Fruit fly (Drosophila melanogaster) whole organism, pupa: ENCODE data around the gene PIG-T.

Source experiments
- CG10348 ChIP-seq: fragments of 200-800 bp; sonication (Bioruptor generic); IDR thresholded peaks from 2 replicates; pipeline ENCODE4 v1.3.6; 2022; ENCODE audit warnings: missing biosample characterization, missing genetic modification characterization
- CG12605 ChIP-seq: fragments of 200-800 bp; sonication (Bioruptor generic); IDR thresholded peaks from 2 replicates; pipeline ENCODE4 v1.3.6; 2022; ENCODE audit warnings: missing biosample characterization, missing genetic modification characterization
- CG13204 ChIP-seq: fragments of 200-800 bp; sonication (Bioruptor generic); optimal IDR thresholded peaks from 2 replicates; lab custom pipeline; 2018; ENCODE audit warnings: missing biosample characterization, mild to moderate bottlenecking, missing genetic modification characterization, moderate library complexity
- CG14655 ChIP-seq: fragments of 200-800 bp; sonication (Bioruptor generic); optimal IDR thresholded peaks from 3 replicates; lab custom pipeline; 2017; ENCODE audit warnings: mild to moderate bottlenecking, missing biosample characterization, missing genetic modification reagents, missing genetic modification characterization
- CG15710 ChIP-seq: fragments of 200-800 bp; sonication (Bioruptor generic); optimal IDR thresholded peaks from 2 replicates; lab custom pipeline; 2018; ENCODE audit warnings: missing biosample characterization, mild to moderate bottlenecking, missing genetic modification characterization, moderate library complexity
- CG17806 ChIP-seq: fragments of 200-800 bp; sonication (Bioruptor generic); optimal IDR thresholded peaks from 2 replicates; lab custom pipeline; 2018; ENCODE audit warnings: missing biosample characterization, mild to moderate bottlenecking, missing genetic modification characterization, moderate library complexity
- CG32121 ChIP-seq: fragments of 200-800 bp; sonication (Bioruptor generic); IDR thresholded peaks from 2 replicates; pipeline ENCODE4 v1.3.6; 2022; ENCODE audit warnings: missing biosample characterization, missing genetic modification characterization
- CG34367 ChIP-seq: fragments of 200-800 bp; sonication (Bioruptor generic); optimal IDR thresholded peaks from 2 replicates; lab custom pipeline; 2018; ENCODE audit warnings: missing biosample characterization, mild to moderate bottlenecking, missing genetic modification characterization
- CG4496 ChIP-seq: fragments of 200-800 bp; sonication (Bioruptor generic); IDR thresholded peaks from 3 replicates; pipeline ENCODE4 v1.3.6; 2022; ENCODE audit warnings: missing biosample characterization, missing genetic modification characterization
- CG8159 ChIP-seq: fragments of 200-800 bp; sonication (Bioruptor generic); optimal IDR thresholded peaks from 3 replicates; lab custom pipeline; 2018; ENCODE audit warnings: missing biosample characterization, mild to moderate bottlenecking, missing genetic modification characterization, moderate library complexity
- CG8301 ChIP-seq: fragments of 200-800 bp; sonication (Bioruptor generic); optimal IDR thresholded peaks from 2 replicates; lab custom pipeline; 2018; ENCODE audit warnings: missing biosample characterization, mild to moderate bottlenecking, missing genetic modification characterization
- CG9948 ChIP-seq: fragments of 200-800 bp; sonication (Bioruptor generic); optimal IDR thresholded peaks from 2 replicates; lab custom pipeline; 2018; ENCODE audit warnings: missing biosample characterization, mild to moderate bottlenecking, missing genetic modification characterization, moderate library complexity
- D1 ChIP-seq: fragments of 200-800 bp; sonication (Bioruptor generic); optimal IDR thresholded peaks from 2 replicates; lab custom pipeline; 2018; ENCODE audit warnings: missing biosample characterization, mild to moderate bottlenecking, missing genetic modification characterization, moderate library complexity
- EcR ChIP-seq: fragments of 200-800 bp; sonication (Bioruptor generic); optimal IDR thresholded peaks from 3 replicates; lab custom pipeline; 2019; ENCODE audit warnings: missing biosample characterization, missing genetic modification characterization, mild to moderate bottlenecking, moderate library complexity, missing genetic modification reagents
- Ets98B ChIP-seq: fragments of 200-800 bp; sonication (Bioruptor generic); IDR thresholded peaks from 2 replicates; pipeline ENCODE4 v1.3.6; 2022; ENCODE audit warnings: missing biosample characterization, missing genetic modification characterization
- Pif1A ChIP-seq: fragments of 200-800 bp; sonication (Bioruptor generic); optimal IDR thresholded peaks from 3 replicates; lab custom pipeline; 2016; ENCODE audit warnings: missing biosample characterization, missing genetic modification characterization
- Pif1B ChIP-seq: fragments of 200-800 bp; sonication (Bioruptor generic); optimal IDR thresholded peaks from 3 replicates; lab custom pipeline; 2016; ENCODE audit warnings: missing biosample characterization, missing genetic modification characterization
- Snoo ChIP-seq: fragments of 200-800 bp; sonication (Bioruptor generic); optimal IDR thresholded peaks from 3 replicates; lab custom pipeline; 2017; ENCODE audit warnings: missing biosample characterization, mild to moderate bottlenecking, missing genetic modification characterization, inconsistent platforms
- fd96Ca ChIP-seq: fragments of 200-800 bp; sonication (Bioruptor generic); IDR thresholded peaks from 3 replicates; pipeline ENCODE4 v1.3.6; 2022; ENCODE audit warnings: missing biosample characterization, missing genetic modification characterization
- gl ChIP-seq: fragments of 200-800 bp; sonication (Bioruptor generic); optimal IDR thresholded peaks from 2 replicates; lab custom pipeline; 2018; ENCODE audit warnings: missing biosample characterization, mild to moderate bottlenecking, missing genetic modification characterization
- rn ChIP-seq: fragments of 200-800 bp; sonication (Bioruptor generic); IDR thresholded peaks from 2 replicates; pipeline ENCODE4 v1.3.6; 2022; ENCODE audit warnings: missing biosample characterization, missing genetic modification characterization

PIG-T gene

dm6 chrX:8447166-8447565 lies 40.1 kb upstream of the PIG-T start:
- no peak for TF ChIP-seq CG9948 (tag; lab: Kevin White, UChicago)
- TF ChIP-seq EcR, result no peak
- TF ChIP-seq CG14655, result no peak
- no peak for TF ChIP-seq CG34367 (tag; lab: Kevin White, UChicago)
- TF ChIP-seq CG13204 (GFP tag; lab: Kevin White, UChicago), result no peak
- TF ChIP-seq CG32121 (GFP tag; lab: Robert Waterston, UW), result no peak
- TF ChIP-seq CG4496 (GFP tag; lab: Robert Waterston, UW), result no peak
- TF ChIP-seq fd96Ca (GFP tag; lab: Robert Waterston, UW), result no peak
- no peak for TF ChIP-seq CG12605
- TF ChIP-seq CG15710 (tag; lab: Kevin White, UChicago), result no peak
- no peak for TF ChIP-seq D1 (tag; lab: Kevin White, UChicago)
- TF ChIP-seq CG8159 (tag; lab: Kevin White, UChicago), result no peak
- TF ChIP-seq Pif1A (GFP tag; lab: Kevin White, UChicago), result no peak
- no peak for TF ChIP-seq Pif1B (GFP tag; lab: Kevin White, UChicago)
- TF ChIP-seq CG10348 (GFP tag; lab: Robert Waterston, UW), result no peak
- no peak for TF ChIP-seq rn (GFP tag; lab: Robert Waterston, UW)
- no peak for TF ChIP-seq CG8301 (tag; lab: Kevin White, UChicago)
- TF ChIP-seq CG17806, result no peak
- no peak for TF ChIP-seq gl (tag; lab: Kevin White, UChicago)
- no peak for TF ChIP-seq Snoo

- no peak for TF ChIP-seq D1 (tag; lab: Kevin White, UChicago)
- TF ChIP-seq CG8159 (tag; lab: Kevin White, UChicago), result peak; percentile 33
Observed at dm6 chrX:8444883-8445572, 38.0 kb upstream of the PIG-T start.

- TF ChIP-seq Pif1B (GFP tag; lab: Kevin White, UChicago), result no peak
- TF ChIP-seq CG12605, result no peak
- TF ChIP-seq gl (tag; lab: Kevin White, UChicago), result no peak
- no peak for TF ChIP-seq CG17806
- TF ChIP-seq, all 21 proteins: peak for 0
Observed at dm6 chrX:8444279-8444678, 37.2 kb upstream of the PIG-T start.

- TF ChIP-seq Ets98B (no peak), fd96Ca (GFP tag; lab: Robert Waterston, UW) (no peak), rn (GFP tag; lab: Robert Waterston, UW) (no peak), CG15710 (tag; lab: Kevin White, UChicago) (no peak), CG8159 (tag; lab: Kevin White, UChicago) (no peak), CG34367 (tag; lab: Kevin White, UChicago) (no peak), CG13204 (GFP tag; lab: Kevin White, UChicago) (no peak), CG4496 (GFP tag; lab: Robert Waterston, UW) (no peak), Pif1A (GFP tag; lab: Kevin White, UChicago) (no peak), CG32121 (GFP tag; lab: Robert Waterston, UW) (no peak), EcR (no peak), D1 (tag; lab: Kevin White, UChicago) (no peak), Pif1B (GFP tag; lab: Kevin White, UChicago) (no peak)
Observed at dm6 chrX:8442912-8443311, 35.8 kb upstream of the PIG-T start.

- TF ChIP-seq fd96Ca (GFP tag; lab: Robert Waterston, UW), result no peak
- no peak for TF ChIP-seq gl (tag; lab: Kevin White, UChicago)
Observed at dm6 chrX:8442161-8442560, 35.1 kb upstream of the PIG-T start, which contains the start of gene CG12123. Gene CG12123 (minus strand): TSS chrX:8442348.

- TF ChIP-seq EcR (peak; percentile 92), CG8159 (tag; lab: Kevin White, UChicago) (no peak), CG15710 (tag; lab: Kevin White, UChicago) (no peak), CG34367 (tag; lab: Kevin White, UChicago) (no peak), Pif1A (GFP tag; lab: Kevin White, UChicago) (no peak), CG32121 (GFP tag; lab: Robert Waterston, UW) (peak; percentile 32; the same call in 1 of the 2 replicates), CG9948 (tag; lab: Kevin White, UChicago) (no peak), CG10348 (GFP tag; lab: Robert Waterston, UW) (no peak), CG8301 (tag; lab: Kevin White, UChicago) (peak; percentile 2), rn (GFP tag; lab: Robert Waterston, UW) (no peak), CG13204 (GFP tag; lab: Kevin White, UChicago) (no peak), CG12605 (no peak), CG14655 (no peak), CG4496 (GFP tag; lab: Robert Waterston, UW) (0 out of 3 replicates have a peak, but pooled peaks have one; percentile 40), Ets98B (peak; percentile 11; the same call in 1 of the 2 replicates), D1 (tag; lab: Kevin White, UChicago) (no peak), fd96Ca (GFP tag; lab: Robert Waterston, UW) (no peak), gl (tag; lab: Kevin White, UChicago) (no peak), CG17806 (no peak), Pif1B (GFP tag; lab: Kevin White, UChicago) (peak; percentile 36), Snoo (no peak)
Observed at dm6 chrX:8437285-8438110, 30.4 kb upstream of the PIG-T start, which contains the start of gene Miga. Gene Miga (minus strand): TSS chrX:8437820.
